Fruit fly (Drosophila melanogaster) whole organism, embryonic: Measurements from ENCODE around the gene nAChRalpha1.

Experiments
- B-H2 ChIP-seq: fragments of 200-800 bp; sonication (Bioruptor generic); optimal IDR thresholded peaks from 2 replicates; lab custom pipeline; 2018; ENCODE audit warnings: missing biosample characterization, mild to moderate bottlenecking, missing genetic modification characterization
- BtbVII ChIP-seq: fragments of 200-800 bp; sonication (Bioruptor generic); optimal IDR thresholded peaks from 3 replicates; lab custom pipeline; 2017; ENCODE audit warnings: missing biosample characterization, mild to moderate bottlenecking, missing genetic modification characterization
- CG12659 ChIP-seq: fragments of 200-800 bp; sonication (Bioruptor generic); optimal IDR thresholded peaks from 3 replicates; lab custom pipeline; 2017; ENCODE audit warnings: mild to moderate bottlenecking, missing biosample characterization, missing genetic modification reagents, missing genetic modification characterization
- CG13424 ChIP-seq: fragments of 200-800 bp; sonication (Bioruptor generic); optimal IDR thresholded peaks from 2 replicates; lab custom pipeline; 2019; ENCODE audit warnings: missing biosample characterization, mild to moderate bottlenecking, missing genetic modification characterization, moderate library complexity
- CG13894 ChIP-seq: fragments of 200-800 bp; sonication (Bioruptor generic); optimal IDR thresholded peaks from 3 replicates; lab custom pipeline; 2018; ENCODE audit warnings: missing biosample characterization, mild to moderate bottlenecking, missing genetic modification characterization, moderate library complexity
- CG14014 ChIP-seq: fragments of 200-800 bp; sonication (Bioruptor generic); IDR thresholded peaks from 2 replicates; pipeline ENCODE4 v1.3.6; 2022; ENCODE audit warnings: missing biosample characterization, missing genetic modification characterization
- CG15514 ChIP-seq: fragments of 200-800 bp; sonication (Bioruptor generic); optimal IDR thresholded peaks from 3 replicates; lab custom pipeline; 2017; ENCODE audit warnings: missing biosample characterization, missing genetic modification characterization, mild to moderate bottlenecking, moderate library complexity, missing genetic modification reagents
- CG17359 ChIP-seq: fragments of 200-800 bp; sonication (Bioruptor generic); optimal IDR thresholded peaks from 3 replicates; lab custom pipeline; 2018; ENCODE audit warnings: missing biosample characterization, mild to moderate bottlenecking, missing genetic modification characterization, moderate library complexity
- CG17385 ChIP-seq: fragments of 200-800 bp; sonication (Bioruptor generic); optimal IDR thresholded peaks from 3 replicates; lab custom pipeline; 2018; ENCODE audit warnings: missing biosample characterization, mild to moderate bottlenecking, missing genetic modification characterization
- CG2678 ChIP-seq: fragments of 200-800 bp; sonication (Bioruptor generic); optimal IDR thresholded peaks from 3 replicates; lab custom pipeline; 2019; ENCODE audit warnings: missing biosample characterization, mild to moderate bottlenecking, missing genetic modification characterization, moderate library complexity
- CG31441 ChIP-seq: fragments of 200-800 bp; sonication (Bioruptor generic); IDR thresholded peaks from 2 replicates; pipeline ENCODE4 v1.3.6; 2022; ENCODE audit warnings: missing biosample characterization, missing genetic modification characterization
- CG32532 ChIP-seq: fragments of 200-800 bp; sonication (Bioruptor generic); IDR thresholded peaks from 2 replicates; pipeline ENCODE4 v1.3.6; 2022; ENCODE audit warnings: missing biosample characterization, missing genetic modification characterization
- CG3281 ChIP-seq: fragments of 200-800 bp; sonication (Bioruptor generic); optimal IDR thresholded peaks from 3 replicates; lab custom pipeline; 2017; ENCODE audit warnings: missing biosample characterization, mild to moderate bottlenecking, missing genetic modification characterization
- CG6272 ChIP-seq: fragments of 200-800 bp; sonication (Bioruptor generic); IDR thresholded peaks from 2 replicates; pipeline ENCODE4 v1.3.6; 2022; ENCODE audit warnings: missing biosample characterization, missing genetic modification characterization
- CG6683 ChIP-seq: fragments of 200-800 bp; sonication (Bioruptor generic); optimal IDR thresholded peaks from 2 replicates; lab custom pipeline; 2017; ENCODE audit warnings: missing biosample characterization, mild to moderate bottlenecking, missing genetic modification characterization, missing genetic modification reagents
- CG6765 ChIP-seq: fragments of 200-800 bp; sonication (Bioruptor generic); optimal IDR thresholded peaks from 3 replicates; lab custom pipeline; 2017; ENCODE audit warnings: missing biosample characterization, mild to moderate bottlenecking, missing genetic modification characterization
- CG6813 ChIP-seq: fragments of 200-800 bp; sonication (Bioruptor generic); optimal IDR thresholded peaks from 2 replicates; lab custom pipeline; 2017; ENCODE audit warnings: missing biosample characterization, missing genetic modification characterization, mild to moderate bottlenecking, moderate library complexity, missing genetic modification reagents
- CG7556 ChIP-seq: fragments of 200-800 bp; sonication (Bioruptor generic); optimal IDR thresholded peaks from 2 replicates; lab custom pipeline; 2017; ENCODE audit warnings: missing biosample characterization, mild to moderate bottlenecking, missing genetic modification characterization
- CG8924 ChIP-seq: fragments of 200-800 bp; optimal IDR thresholded peaks from 3 replicates; lab custom pipeline; 2019; ENCODE audit warnings: missing biosample characterization, mild to moderate bottlenecking, missing genetic modification characterization, moderate library complexity
- CG8944 ChIP-seq: fragments of 200-800 bp; sonication (Bioruptor generic); optimal IDR thresholded peaks from 3 replicates; lab custom pipeline; 2016; ENCODE audit warnings: missing biosample characterization, missing genetic modification characterization
- CG9932 ChIP-seq: fragments of 200-800 bp; sonication (Bioruptor generic); IDR thresholded peaks from 2 replicates; pipeline ENCODE4 v1.3.6; 2022; ENCODE audit warnings: missing biosample characterization, missing genetic modification characterization
- D ChIP-seq, 2 experiments: fragments of 200-800 bp in 1 of 2; fragments of >200 bp in 1 of 2; sonication (Bioruptor generic) in 1 of 2; optimal IDR thresholded peaks; 2 replicates in 1 of 2; 3 replicates in 1 of 2; lab custom pipeline; 2017; ENCODE audit warnings: mild to moderate bottlenecking in 1 of 2, missing biosample characterization in 1 of 2, missing genetic modification characterization in 1 of 2, missing genetic modification reagents in 1 of 2
- E2f2 ChIP-seq: fragments of 200-800 bp; sonication (Bioruptor generic); IDR thresholded peaks from 2 replicates; pipeline ENCODE4 v1.3.6; 2022; ENCODE audit warnings: missing biosample characterization, missing genetic modification characterization
- Fer1 ChIP-seq: fragments of 200-800 bp; sonication (Bioruptor generic); optimal IDR thresholded peaks from 2 replicates; lab custom pipeline; 2017; ENCODE audit warnings: missing biosample characterization, mild to moderate bottlenecking, missing genetic modification characterization
- Fer3 ChIP-seq: fragments of 200-800 bp; sonication (Bioruptor generic); optimal IDR thresholded peaks from 2 replicates; lab custom pipeline; 2018; ENCODE audit warnings: missing biosample characterization, mild to moderate bottlenecking, missing genetic modification characterization, moderate library complexity
- HLH3B ChIP-seq: fragments of 200-800 bp; sonication (Bioruptor generic); IDR thresholded peaks from 2 replicates; pipeline ENCODE4 v1.3.6; 2022; ENCODE audit warnings: missing biosample characterization, missing genetic modification characterization
- Hand ChIP-seq: fragments of 200-800 bp; sonication (Bioruptor generic); optimal IDR thresholded peaks from 2 replicates; lab custom pipeline; 2017; ENCODE audit warnings: mild to moderate bottlenecking, missing biosample characterization, missing genetic modification reagents, missing genetic modification characterization
- Hmx ChIP-seq: fragments of 200-800 bp; sonication (Bioruptor generic); optimal IDR thresholded peaks from 2 replicates; lab custom pipeline; 2016; ENCODE audit warnings: missing biosample characterization, missing genetic modification characterization
- Hr51 ChIP-seq, 2 experiments: fragments of 200-800 bp; sonication (Bioruptor generic); optimal IDR thresholded peaks; 2 replicates in 1 of 2; 3 replicates in 1 of 2; lab custom pipeline; 2016 to 2018; ENCODE audit warnings: missing biosample characterization in 2 of 2, missing genetic modification characterization in 2 of 2, mild to moderate bottlenecking in 1 of 2, moderate library complexity in 1 of 2
- MBD-R2 ChIP-seq: fragments of 200-800 bp; sonication (Bioruptor generic); IDR thresholded peaks from 2 replicates; pipeline ENCODE4 v1.3.6; 2022; ENCODE audit warnings: missing biosample characterization, missing genetic modification characterization
- Meics ChIP-seq: fragments of 200-800 bp; sonication (Bioruptor generic); optimal IDR thresholded peaks from 2 replicates; lab custom pipeline; 2017; ENCODE audit warnings: missing biosample characterization, mild to moderate bottlenecking, missing genetic modification characterization
- Nf-YC ChIP-seq: fragments of 200-800 bp; optimal IDR thresholded peaks from 3 replicates; lab custom pipeline; 2019; ENCODE audit warnings: missing biosample characterization, mild to moderate bottlenecking, missing genetic modification characterization, moderate library complexity
- NfI ChIP-seq: fragments of 200-800 bp; sonication (Bioruptor generic); optimal IDR thresholded peaks from 3 replicates; lab custom pipeline; 2018; ENCODE audit warnings: missing biosample characterization, mild to moderate bottlenecking, missing genetic modification characterization, moderate library complexity
- PHDP ChIP-seq: fragments of 200-800 bp; sonication (Bioruptor generic); optimal IDR thresholded peaks from 3 replicates; lab custom pipeline; 2018; ENCODE audit warnings: missing biosample characterization, mild to moderate bottlenecking, missing genetic modification characterization, moderate library complexity
- TFAM ChIP-seq: fragments of 200-800 bp; sonication (Bioruptor generic); optimal IDR thresholded peaks from 2 replicates; lab custom pipeline; 2017; ENCODE audit warnings: missing biosample characterization, missing genetic modification characterization, inconsistent platforms
- caup ChIP-seq: fragments of 200-800 bp; sonication (Bioruptor generic); optimal IDR thresholded peaks from 3 replicates; lab custom pipeline; 2017; ENCODE audit warnings: missing biosample characterization, mild to moderate bottlenecking, missing genetic modification characterization, moderate library complexity; ENCODE audit not compliant: severe bottlenecking
- crc ChIP-seq: fragments of 200-800 bp; sonication (Bioruptor generic); optimal IDR thresholded peaks from 2 replicates; lab custom pipeline; 2016; ENCODE audit warnings: missing biosample characterization, missing genetic modification characterization
- cwo ChIP-seq: fragments of 200-800 bp; sonication (Bioruptor generic); optimal IDR thresholded peaks from 3 replicates; lab custom pipeline; 2017; ENCODE audit warnings: missing biosample characterization, missing genetic modification characterization, mild to moderate bottlenecking, moderate library complexity, missing genetic modification reagents
- disco-r ChIP-seq: fragments of 200-800 bp; sonication (Bioruptor generic); optimal IDR thresholded peaks from 2 replicates; lab custom pipeline; 2016; ENCODE audit warnings: missing biosample characterization, missing genetic modification characterization
- dysf ChIP-seq: fragments of 200-800 bp; sonication (Bioruptor generic); IDR thresholded peaks from 3 replicates; pipeline ENCODE4 v1.3.6; 2022; ENCODE audit warnings: missing biosample characterization, missing genetic modification characterization
- gem ChIP-seq: fragments of 200-800 bp; sonication (Bioruptor generic); optimal IDR thresholded peaks from 2 replicates; lab custom pipeline; 2019; ENCODE audit warnings: missing biosample characterization, mild to moderate bottlenecking, missing genetic modification characterization, moderate library complexity
- kay ChIP-seq: fragments of 200-800 bp; sonication (Bioruptor generic); optimal IDR thresholded peaks from 2 replicates; lab custom pipeline; 2016; ENCODE audit warnings: missing biosample characterization, missing genetic modification characterization
- lab ChIP-seq: fragments of 200-800 bp; sonication (Bioruptor generic); optimal IDR thresholded peaks from 3 replicates; lab custom pipeline; 2017; ENCODE audit warnings: missing biosample characterization, missing genetic modification characterization, mild to moderate bottlenecking, moderate library complexity, missing genetic modification reagents
- pan ChIP-seq, 4 experiments: fragments of >200 bp in 3 of 4; fragments of 200-800 bp in 1 of 4; sonication (Bioruptor generic) in 1 of 4; optimal IDR thresholded peaks in 3 of 4; IDR thresholded peaks in 1 of 4; 2 replicates each; pipeline versions ENCODE4 v1.3.6 to Lab custom; 2017 to 2022; ENCODE audit warnings: missing biosample characterization in 2 of 4, missing genetic modification characterization in 2 of 4, mixed read lengths in 1 of 4
- slbo ChIP-seq: fragments of 200-800 bp; sonication (Bioruptor generic); IDR thresholded peaks from 2 replicates; pipeline ENCODE4 v1.3.6; 2022; ENCODE audit warnings: missing biosample characterization, missing genetic modification characterization
- sug ChIP-seq: fragments of 200-800 bp; optimal IDR thresholded peaks from 2 replicates; lab custom pipeline; 2019; ENCODE audit warnings: missing biosample characterization, mild to moderate bottlenecking, missing genetic modification characterization, moderate library complexity
- wek ChIP-seq: fragments of 200-800 bp; sonication (Bioruptor generic); optimal IDR thresholded peaks from 3 replicates; lab custom pipeline; 2018; ENCODE audit warnings: missing biosample characterization, mild to moderate bottlenecking, missing genetic modification characterization, moderate library complexity

Gene nAChRalpha1

dm6 chr3R:24474760-24475159, 17.8 kb upstream of the nAChRalpha1 start:
- peak; percentile 35 for TF ChIP-seq CG15514 (GFP tag; lab: Kevin White, UChicago)
- TF ChIP-seq CG8924 (tag; lab: Kevin White, UChicago): peak; percentile 13
- peak; percentile 49; the same call in 1 of the 2 replicates for TF ChIP-seq CG14014 (GFP tag; lab: Robert Waterston, UW)
- peak; percentile 26 for TF ChIP-seq CG6813 (GFP tag; lab: Kevin White, UChicago)
- peak; percentile 61 for TF ChIP-seq CG13894 (tag; lab: Kevin White, UChicago)
- TF ChIP-seq CG8944 (GFP tag; lab: Kevin White, UChicago): no peak
- TF ChIP-seq CG32532: peak; percentile 58; the same call in 1 of the 2 replicates
- peak; percentile 10 for TF ChIP-seq CG6683 (GFP tag; lab: Kevin White, UChicago)
- TF ChIP-seq sug (tag; lab: Kevin White, UChicago): peak; percentile 14
- no peak for TF ChIP-seq wek (GFP tag; lab: Kevin White, UChicago)
- TF ChIP-seq CG2678 (tag; lab: Kevin White, UChicago): peak; percentile 62
- TF ChIP-seq gem: peak; percentile 16
- no peak for TF ChIP-seq CG6272
- no peak for TF ChIP-seq crc
- peak; percentile 35; the same call in 1 of the 2 replicates for TF ChIP-seq slbo (GFP tag; lab: Robert Waterston, UW)
- peak; percentile 23 for TF ChIP-seq B-H2
- no peak for TF ChIP-seq TFAM
- TF ChIP-seq CG6765 (GFP tag; lab: Kevin White, UChicago): peak; percentile 17
- TF ChIP-seq lab (GFP tag; lab: Kevin White, UChicago): peak; percentile 80
- peak; percentile 25 for TF ChIP-seq PHDP
- peak; percentile 25 for TF ChIP-seq cwo (GFP tag; lab: Kevin White, UChicago)
- TF ChIP-seq Fer1 (GFP tag; lab: Kevin White, UChicago): peak; percentile 80
- TF ChIP-seq Hr51 (GFP tag; optimal IDR thresholded peaks at IDR 0.05; lab: Kevin White, UChicago): peak in 1 of 2 experiments; percentile 22
- TF ChIP-seq NfI (GFP tag; lab: Kevin White, UChicago): peak; percentile 35
- TF ChIP-seq HLH3B: no peak
- TF ChIP-seq CG17385: peak; percentile 26
- TF ChIP-seq Meics (GFP tag; lab: Kevin White, UChicago): peak; percentile 47
- TF ChIP-seq CG7556 (GFP tag; lab: Kevin White, UChicago): peak; percentile 3
- TF ChIP-seq CG9932: peak; percentile 18; the same call in 1 of the 2 replicates
- TF ChIP-seq pan (optimal IDR thresholded peaks at IDR 0.05; lab: Kevin White, UChicago): no peak
- peak in 1 of 2 experiments; percentile 17 for TF ChIP-seq pan (GFP tag; optimal IDR thresholded peaks at IDR 0.05 in 1 of 2, IDR thresholded peaks at IDR 0.05 in 1 of 2)
- peak; percentile 58 for TF ChIP-seq Hand (GFP tag; lab: Kevin White, UChicago)
- peak; percentile 50 for TF ChIP-seq caup (GFP tag; lab: Kevin White, UChicago)
- TF ChIP-seq Hmx (GFP tag; lab: Kevin White, UChicago): no peak
- no peak for TF ChIP-seq Nf-YC (tag; lab: Kevin White, UChicago)
- TF ChIP-seq BtbVII: peak; percentile 13
- TF ChIP-seq CG3281 (GFP tag; lab: Kevin White, UChicago): peak; percentile 37
- TF ChIP-seq CG12659 (GFP tag; lab: Kevin White, UChicago): no peak
- TF ChIP-seq CG13424 (tag; lab: Kevin White, UChicago): peak; percentile 24
- TF ChIP-seq CG17359 (tag; lab: Kevin White, UChicago): peak; percentile 6
- peak; percentile 28 for TF ChIP-seq Fer3 (tag; lab: Kevin White, UChicago)
- TF ChIP-seq kay (GFP tag; lab: Kevin White, UChicago): no peak
- 0 out of 2 replicates have a peak, but pooled peaks have one; percentile 13 for TF ChIP-seq E2f2 (GFP tag; lab: Robert Waterston, UW)
- no peak for TF ChIP-seq disco-r (GFP tag; lab: Kevin White, UChicago)
- TF ChIP-seq dysf (GFP tag; lab: Robert Waterston, UW): 0 out of 3 replicates have a peak, but pooled peaks have one; percentile 51
- TF ChIP-seq MBD-R2: peak; percentile 19; the same call in 1 of the 2 replicates
- no peak for TF ChIP-seq D (optimal IDR thresholded peaks at IDR 0.05; lab: Kevin White, UChicago)
- TF ChIP-seq D (GFP tag; optimal IDR thresholded peaks at IDR 0.05; lab: Kevin White, UChicago): no peak
- 0 out of 2 replicates have a peak, but pooled peaks have one; percentile 9 for TF ChIP-seq CG31441 (GFP tag; lab: Robert Waterston, UW)
